Fruit fly (Drosophila melanogaster) whole organism, pupa: ENCODE measurements around the gene CG31910.
A peak's percentile ranks its signal among the peaks of the same experiment; 100 is the strongest.

Source experiments
- CG14655 ChIP-seq: fragments of 200-800 bp; sonication (Bioruptor generic); optimal IDR thresholded peaks from 3 replicates; lab custom pipeline; 2017; ENCODE audit warnings: mild to moderate bottlenecking, missing biosample characterization, missing genetic modification reagents, missing genetic modification characterization
- CG15710 ChIP-seq: fragments of 200-800 bp; sonication (Bioruptor generic); optimal IDR thresholded peaks from 2 replicates; lab custom pipeline; 2018; ENCODE audit warnings: missing biosample characterization, mild to moderate bottlenecking, missing genetic modification characterization, moderate library complexity
- CG32121 ChIP-seq: fragments of 200-800 bp; sonication (Bioruptor generic); IDR thresholded peaks from 2 replicates; pipeline ENCODE4 v1.3.6; 2022; ENCODE audit warnings: missing biosample characterization, missing genetic modification characterization
- D1 ChIP-seq: fragments of 200-800 bp; sonication (Bioruptor generic); optimal IDR thresholded peaks from 2 replicates; lab custom pipeline; 2018; ENCODE audit warnings: missing biosample characterization, mild to moderate bottlenecking, missing genetic modification characterization, moderate library complexity
- fd96Ca ChIP-seq: fragments of 200-800 bp; sonication (Bioruptor generic); IDR thresholded peaks from 3 replicates; pipeline ENCODE4 v1.3.6; 2022; ENCODE audit warnings: missing biosample characterization, missing genetic modification characterization
- gl ChIP-seq: fragments of 200-800 bp; sonication (Bioruptor generic); optimal IDR thresholded peaks from 2 replicates; lab custom pipeline; 2018; ENCODE audit warnings: missing biosample characterization, mild to moderate bottlenecking, missing genetic modification characterization
- rn ChIP-seq: fragments of 200-800 bp; sonication (Bioruptor generic); IDR thresholded peaks from 2 replicates; pipeline ENCODE4 v1.3.6; 2022; ENCODE audit warnings: missing biosample characterization, missing genetic modification characterization

dm6 chr2L:6793763-6794417 lies 48.5 kb upstream of the CG31910 start:
- TF ChIP-seq rn (GFP tag; lab: Robert Waterston, UW) (no peak), gl (tag; lab: Kevin White, UChicago) (no peak), CG14655 (no peak), fd96Ca (GFP tag; lab: Robert Waterston, UW) (no peak), D1 (tag; lab: Kevin White, UChicago) (no peak), CG32121 (GFP tag; lab: Robert Waterston, UW) (peak; percentile 44; the same call in 1 of the 2 replicates), CG15710 (no peak)
